Worm (Caenorhabditis elegans): ENCODE results near the gene tni-1.

DNA sequence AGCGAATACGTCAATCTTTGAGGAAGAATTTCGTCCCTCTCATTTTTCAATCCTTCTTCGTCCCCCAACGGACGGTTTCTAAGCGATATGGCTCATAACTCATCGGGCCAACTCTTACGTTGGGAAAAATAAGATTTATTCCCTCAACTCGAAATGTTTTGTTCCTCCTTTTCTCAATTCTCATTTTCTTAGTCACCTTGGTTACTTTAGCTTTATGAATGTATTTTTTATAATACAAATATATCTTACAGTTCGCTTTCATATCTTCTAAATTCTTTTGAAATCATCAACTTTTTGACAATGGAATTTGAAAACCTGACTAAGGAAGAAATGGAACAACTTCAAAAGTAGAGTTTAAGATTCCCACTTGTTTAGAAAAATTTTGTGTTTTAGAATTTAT is 47.8 kb downstream of the tni-1 start, which contains the start of gene npr-9:
- TF ChIP-seq dao-5 (tag; optimal IDR thresholded peaks at IDR 0.05), result no peak
- no peak for TF ChIP-seq him-1 (tag; optimal IDR thresholded peaks at IDR 0.05)
- TF ChIP-seq W03F9.2 (tag; optimal IDR thresholded peaks at IDR 0.05), result no peak

Data from whole organism, L4/young adult.